Worm (Caenorhabditis elegans) whole organism, L2 larva: ENCODE measurements around the gene spig-8.

Experiments
- C34F6.9 ChIP-seq: fragments of 150-350 bp; optimal IDR thresholded peaks from 2 replicates; lab custom pipeline; 2014; ENCODE audit warnings: missing biosample characterization, missing genetic modification characterization
- Y55F3AM.14 ChIP-seq: fragments of 200-800 bp; sonication (Bioruptor generic); optimal IDR thresholded peaks from 2 replicates; lab custom pipeline; 2018; ENCODE audit warnings: mild to moderate bottlenecking, missing genetic modification characterization, missing compliant biosample characterization
- ama-1 ChIP-seq: fragments of 150-350 bp; optimal IDR thresholded peaks from 2 replicates; lab custom pipeline; 2018; ENCODE audit warnings: inconsistent platforms
- fos-1 ChIP-seq: fragments of 150-350 bp; optimal IDR thresholded peaks from 2 replicates; lab custom pipeline; 2014; ENCODE audit warnings: missing biosample characterization, missing genetic modification characterization
- lin-13 ChIP-seq: fragments of 150-350 bp; optimal IDR thresholded peaks from 2 replicates; lab custom pipeline; 2014; ENCODE audit warnings: missing biosample characterization, missing genetic modification reagents, missing genetic modification characterization
- mab-5 ChIP-seq: fragments of 150-350 bp; optimal IDR thresholded peaks from 2 replicates; lab custom pipeline; 2014; ENCODE audit warnings: missing biosample characterization, missing genetic modification characterization
- nhr-11 ChIP-seq: fragments of 150-350 bp; optimal IDR thresholded peaks from 2 replicates; lab custom pipeline; 2014; ENCODE audit warnings: missing biosample characterization, missing genetic modification characterization
- nhr-77 ChIP-seq: fragments of 150-350 bp; optimal IDR thresholded peaks from 2 replicates; lab custom pipeline; 2014; ENCODE audit warnings: missing biosample characterization, missing genetic modification characterization
- snpc-4 ChIP-seq: fragments of 150-350 bp; optimal IDR thresholded peaks from 2 replicates; lab custom pipeline; 2014; ENCODE audit warnings: missing biosample characterization, missing genetic modification characterization
- ztf-11 ChIP-seq: sonication (generic microtip); optimal IDR thresholded peaks from 2 replicates; lab custom pipeline; 2017; ENCODE audit warnings: missing biosample characterization, missing genetic modification characterization

- TF ChIP-seq fos-1 (tag; lab: Kevin White, UChicago) (no peak), snpc-4 (tag; lab: Kevin White, UChicago) (no peak), Y55F3AM.14 (GFP tag; lab: Kevin White, UChicago) (no peak), ztf-11 (tag; lab: Kevin White, UChicago) (no peak), nhr-77 (tag; lab: Kevin White, UChicago) (no peak), C34F6.9 (tag; lab: Kevin White, UChicago) (no peak), mab-5 (no peak), ama-1 (no peak), lin-13 (GFP tag; lab: Kevin White, UChicago) (no peak), nhr-11 (tag; lab: Kevin White, UChicago) (no peak)
Measured at ce11 chrV:7096811-7097210, 42.1 kb downstream of the spig-8 start.
